Fruit fly (Drosophila melanogaster): ENCODE results near the gene Hr83.

Hr83 gene

DNA sequence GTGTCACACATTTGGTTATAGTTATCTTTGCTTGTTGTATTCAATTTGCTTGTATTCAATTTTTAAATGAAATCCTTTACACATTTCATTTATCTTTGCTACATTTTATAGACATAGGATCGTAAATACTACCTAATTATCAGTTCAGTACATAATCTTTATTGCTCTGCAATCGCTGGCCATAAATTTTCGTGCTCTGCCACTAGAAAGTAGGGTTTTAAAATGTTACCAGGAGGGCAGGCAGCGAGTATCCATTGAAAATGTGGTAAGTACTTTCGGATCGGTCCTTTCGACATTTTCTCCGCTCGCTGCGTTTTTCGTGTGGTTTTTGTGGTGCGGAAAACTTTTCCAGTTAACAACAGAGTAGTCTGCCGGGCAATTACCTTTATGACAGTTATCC lies 50.2 kb downstream of the Hr83 start:
- TF ChIP-seq Sp1 (GFP tag; optimal IDR thresholded peaks at IDR 0.05) (peak; percentile 40), CrebA (GFP tag; optimal IDR thresholded peaks at IDR 0.05; ENCODE audit: borderline replicate concordance) (peak; percentile 37), brk (GFP tag; optimal IDR thresholded peaks at IDR 0.05) (no peak), dmrt93B (GFP tag; optimal IDR thresholded peaks at IDR 0.05) (no peak), usp (GFP tag; optimal IDR thresholded peaks at IDR 0.05) (no peak), jim (GFP tag; optimal IDR thresholded peaks at IDR 0.05) (no peak), Abd-B (GFP tag; optimal IDR thresholded peaks at IDR 0.05) (no peak), Hnf4 (GFP tag; optimal IDR thresholded peaks at IDR 0.05) (no peak), N (GFP tag; optimal IDR thresholded peaks at IDR 0.05) (no peak), HLH106 (tag; optimal IDR thresholded peaks at IDR 0.05) (no peak), Hr78 (GFP tag; optimal IDR thresholded peaks at IDR 0.05) (no peak), Dfd (GFP tag; optimal IDR thresholded peaks at IDR 0.05) (no peak), rgr (GFP tag; optimal IDR thresholded peaks at IDR 0.05) (no peak)

DNA sequence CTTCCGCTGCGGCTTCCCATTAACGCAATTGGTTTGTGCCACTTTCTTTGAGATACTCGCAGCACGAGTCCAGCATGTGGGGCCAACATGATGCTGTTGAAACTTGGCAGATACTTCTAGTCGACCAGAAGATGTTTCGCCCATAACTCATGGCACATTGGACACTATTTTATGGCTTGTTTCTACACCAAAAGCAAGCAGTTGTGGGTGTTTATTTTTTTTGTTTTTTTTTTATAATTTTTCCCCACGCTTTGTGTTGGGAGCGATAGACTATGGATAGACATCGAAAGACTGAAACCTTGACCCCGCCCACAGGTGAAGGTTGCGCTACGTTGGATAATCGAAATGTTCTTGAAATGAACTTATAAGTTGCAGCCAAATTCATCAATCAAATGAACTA lies 50.7 kb downstream of the Hr83 start:
- TF ChIP-seq pan (optimal IDR thresholded peaks at IDR 0.05) (no peak), fru (GFP tag; optimal IDR thresholded peaks at IDR 0.05) (no peak), jim (GFP tag; optimal IDR thresholded peaks at IDR 0.05) (no peak), CrebA (GFP tag; optimal IDR thresholded peaks at IDR 0.05; ENCODE audit: borderline replicate concordance) (no peak), HLH106 (tag; optimal IDR thresholded peaks at IDR 0.05) (no peak), woc (GFP tag; optimal IDR thresholded peaks at IDR 0.05) (no peak), dl (GFP tag; optimal IDR thresholded peaks at IDR 0.05; ENCODE audit: insufficient read depth in 1 of 2, partially characterized antibody in 2 of 2) (no peak), brk (GFP tag; optimal IDR thresholded peaks at IDR 0.05) (no peak), tai (GFP tag; optimal IDR thresholded peaks at IDR 0.05) (no peak), lola (GFP tag; optimal IDR thresholded peaks at IDR 0.05) (no peak), OdsH (GFP tag; optimal IDR thresholded peaks at IDR 0.05) (no peak), sage (GFP tag; optimal IDR thresholded peaks at IDR 0.05) (no peak), Dif (GFP tag; optimal IDR thresholded peaks at IDR 0.05; ENCODE audit: partially characterized antibody) (no peak), foxo (GFP tag; optimal IDR thresholded peaks at IDR 0.05) (no peak), Myc (optimal IDR thresholded peaks at IDR 0.05) (no peak), Dfd (GFP tag; optimal IDR thresholded peaks at IDR 0.05) (no peak)
